Fruit fly (Drosophila melanogaster) whole organism, embryonic: ENCODE measurements around the gene mRpL35.
A peak's percentile ranks its signal among the peaks of the same experiment; 100 is the strongest.

ENCODE experiments used
- B-H2 ChIP-seq: fragments of 200-800 bp; sonication (Bioruptor generic); optimal IDR thresholded peaks from 2 replicates; lab custom pipeline; 2018; ENCODE audit warnings: missing biosample characterization, mild to moderate bottlenecking, missing genetic modification characterization
- BEAF-32 ChIP-seq: fragments of 200-800 bp; sonication (Bioruptor generic); optimal IDR thresholded peaks from 3 replicates; lab custom pipeline; 2017; ENCODE audit warnings: missing biosample characterization, missing genetic modification characterization, mild to moderate bottlenecking, moderate library complexity, missing genetic modification reagents
- Bgb ChIP-seq: fragments of 200-800 bp; sonication (Bioruptor generic); IDR thresholded peaks from 2 replicates; pipeline ENCODE4 v1.3.6; 2022; ENCODE audit warnings: missing biosample characterization, missing genetic modification characterization; ENCODE audit not compliant: partially characterized antibody
- CG10431 ChIP-seq: fragments of 200-800 bp; sonication (Bioruptor generic); optimal IDR thresholded peaks from 3 replicates; lab custom pipeline; 2018; ENCODE audit warnings: missing biosample characterization, mild to moderate bottlenecking, missing genetic modification characterization
- CG10654 ChIP-seq: fragments of 200-800 bp; sonication (Bioruptor generic); optimal IDR thresholded peaks from 2 replicates; lab custom pipeline; 2016; ENCODE audit warnings: missing biosample characterization, missing genetic modification characterization
- CG11398 ChIP-seq: fragments of 200-800 bp; sonication (Bioruptor generic); optimal IDR thresholded peaks from 2 replicates; lab custom pipeline; 2016; ENCODE audit warnings: missing biosample characterization, missing genetic modification characterization
- CG11696 ChIP-seq: fragments of 200-800 bp; sonication (Bioruptor generic); IDR thresholded peaks from 2 replicates; pipeline ENCODE4 v1.3.6; 2022; ENCODE audit warnings: missing biosample characterization, missing genetic modification characterization
- CG1233 ChIP-seq: fragments of 200-800 bp; sonication (Bioruptor generic); optimal IDR thresholded peaks from 4 replicates; lab custom pipeline; 2018; ENCODE audit warnings: missing biosample characterization, mild to moderate bottlenecking, missing genetic modification characterization
- CG12942 ChIP-seq: fragments of 200-800 bp; sonication (Bioruptor generic); optimal IDR thresholded peaks from 3 replicates; lab custom pipeline; 2016; ENCODE audit warnings: missing biosample characterization, missing genetic modification characterization
- CG13123 ChIP-seq: fragments of 200-800 bp; sonication (Bioruptor generic); optimal IDR thresholded peaks from 2 replicates; lab custom pipeline; 2016; ENCODE audit warnings: missing biosample characterization, missing genetic modification characterization
- CG14050 ChIP-seq: fragments of 200-800 bp; sonication (Bioruptor generic); IDR thresholded peaks from 3 replicates; pipeline ENCODE4 v1.3.6; 2022; ENCODE audit warnings: missing biosample characterization, missing genetic modification characterization
- CG14667 ChIP-seq: fragments of 200-800 bp; sonication (Bioruptor generic); IDR thresholded peaks from 2 replicates; pipeline ENCODE4 v1.3.6; 2022; ENCODE audit warnings: missing biosample characterization, missing genetic modification characterization
- CG1792 ChIP-seq: fragments of 200-800 bp; sonication (Bioruptor generic); optimal IDR thresholded peaks from 2 replicates; lab custom pipeline; 2016; ENCODE audit warnings: missing biosample characterization, missing genetic modification characterization
- CG18011 ChIP-seq: fragments of 200-800 bp; sonication (Bioruptor generic); optimal IDR thresholded peaks from 2 replicates; lab custom pipeline; 2017; ENCODE audit warnings: missing biosample characterization, missing genetic modification characterization, mild to moderate bottlenecking, moderate library complexity, missing genotype
- CG30020 ChIP-seq: fragments of 200-800 bp; optimal IDR thresholded peaks from 2 replicates; lab custom pipeline; 2019; ENCODE audit warnings: missing biosample characterization, mild to moderate bottlenecking, missing genetic modification characterization, moderate library complexity
- CG4282 ChIP-seq: fragments of 200-800 bp; sonication (Bioruptor generic); optimal IDR thresholded peaks from 2 replicates; lab custom pipeline; 2016; ENCODE audit warnings: missing biosample characterization, missing genetic modification characterization
- CG4617 ChIP-seq: fragments of 200-800 bp; sonication (Bioruptor generic); optimal IDR thresholded peaks from 3 replicates; lab custom pipeline; 2016; ENCODE audit warnings: missing biosample characterization, missing genetic modification characterization, borderline replicate concordance
- CG7271 ChIP-seq: fragments of 200-800 bp; sonication (Bioruptor generic); optimal IDR thresholded peaks from 2 replicates; lab custom pipeline; 2018; ENCODE audit warnings: missing biosample characterization, mild to moderate bottlenecking, missing genetic modification characterization, moderate library complexity
- CG7786 ChIP-seq: fragments of 200-800 bp; sonication (Bioruptor generic); optimal IDR thresholded peaks from 2 replicates; lab custom pipeline; 2016; ENCODE audit warnings: missing biosample characterization, missing genetic modification characterization
- CG7987 ChIP-seq: fragments of 200-800 bp; sonication (Bioruptor generic); optimal IDR thresholded peaks from 2 replicates; lab custom pipeline; 2018; ENCODE audit warnings: missing biosample characterization, mild to moderate bottlenecking, missing genetic modification characterization, moderate library complexity
- CG8388 ChIP-seq: fragments of 200-800 bp; sonication (Bioruptor generic); optimal IDR thresholded peaks from 2 replicates; lab custom pipeline; 2019; ENCODE audit warnings: missing biosample characterization, mild to moderate bottlenecking, missing genetic modification characterization, moderate library complexity
- CG8924 ChIP-seq: fragments of 200-800 bp; optimal IDR thresholded peaks from 3 replicates; lab custom pipeline; 2019; ENCODE audit warnings: missing biosample characterization, mild to moderate bottlenecking, missing genetic modification characterization, moderate library complexity
- CG9932 ChIP-seq: fragments of 200-800 bp; sonication (Bioruptor generic); IDR thresholded peaks from 2 replicates; pipeline ENCODE4 v1.3.6; 2022; ENCODE audit warnings: missing biosample characterization, missing genetic modification characterization
- Dip3 ChIP-seq: fragments of 200-800 bp; sonication (Bioruptor generic); optimal IDR thresholded peaks from 3 replicates; lab custom pipeline; 2016; ENCODE audit warnings: missing biosample characterization, missing genetic modification characterization
- NC2α ChIP-seq: fragments of 200-800 bp; sonication (Bioruptor generic); optimal IDR thresholded peaks from 2 replicates; lab custom pipeline; 2016; ENCODE audit warnings: missing biosample characterization, missing genetic modification characterization
- NFAT ChIP-seq: fragments of 200-800 bp; sonication (Bioruptor generic); IDR thresholded peaks from 2 replicates; pipeline ENCODE4 v1.3.6; 2022; ENCODE audit warnings: missing biosample characterization, missing genetic modification characterization
- Oli ChIP-seq: fragments of 200-800 bp; sonication (Bioruptor generic); optimal IDR thresholded peaks from 2 replicates; lab custom pipeline; 2018; ENCODE audit warnings: missing biosample characterization, mild to moderate bottlenecking, missing genetic modification characterization, moderate library complexity
- Rx ChIP-seq: fragments of 200-800 bp; sonication (Bioruptor generic); IDR thresholded peaks from 2 replicates; pipeline ENCODE4 v1.3.6; 2022; ENCODE audit warnings: missing biosample characterization, missing genetic modification characterization
- Sry-β ChIP-seq: fragments of 200-800 bp; sonication (Bioruptor generic); optimal IDR thresholded peaks from 2 replicates; lab custom pipeline; 2018; ENCODE audit warnings: missing biosample characterization, mild to moderate bottlenecking, missing genetic modification characterization, moderate library complexity
- ab ChIP-seq: fragments of 200-800 bp; sonication (Bioruptor generic); optimal IDR thresholded peaks from 2 replicates; lab custom pipeline; 2016; ENCODE audit warnings: missing biosample characterization, missing genetic modification characterization
- ap ChIP-seq: fragments of 200-800 bp; sonication (Bioruptor generic); IDR thresholded peaks from 2 replicates; pipeline ENCODE4 v1.3.6; 2022; ENCODE audit warnings: missing biosample characterization, missing genetic modification characterization
- az2 ChIP-seq: fragments of 200-800 bp; sonication (Bioruptor generic); optimal IDR thresholded peaks from 3 replicates; lab custom pipeline; 2016; ENCODE audit warnings: missing biosample characterization, missing genetic modification characterization
- bcd ChIP-seq: fragments of 200-800 bp; sonication (Bioruptor generic); optimal IDR thresholded peaks from 2 replicates; lab custom pipeline; 2017; ENCODE audit warnings: missing biosample characterization, mild to moderate bottlenecking, missing genetic modification characterization
- dm ChIP-seq: fragments of 200-800 bp; sonication (Bioruptor generic); optimal IDR thresholded peaks from 3 replicates; lab custom pipeline; 2016; ENCODE audit warnings: missing biosample characterization, missing genetic modification characterization
- esg ChIP-seq: fragments of 200-800 bp; sonication (Bioruptor generic); conservative IDR thresholded peaks from 2 replicates; pipeline ENCODE4 v1.3.6; 2022; ENCODE audit warnings: missing biosample characterization, missing genetic modification characterization
- exex ChIP-seq: fragments of 200-800 bp; sonication (Bioruptor generic); optimal IDR thresholded peaks from 4 replicates; lab custom pipeline; 2018; ENCODE audit warnings: missing biosample characterization, mild to moderate bottlenecking, missing genetic modification characterization, moderate library complexity
- grn ChIP-seq: fragments of 200-800 bp; sonication (Bioruptor generic); optimal IDR thresholded peaks from 3 replicates; lab custom pipeline; 2017; ENCODE audit warnings: missing biosample characterization, missing genetic modification characterization
- hb ChIP-seq: fragments of 200-800 bp; sonication (Bioruptor generic); IDR thresholded peaks from 3 replicates; pipeline ENCODE4 v1.3.6; 2022; ENCODE audit warnings: missing biosample characterization, missing genetic modification characterization; ENCODE audit not compliant: partially characterized antibody
- insv ChIP-seq, 2 experiments: fragments of 200-800 bp; sonication (Bioruptor generic); optimal IDR thresholded peaks; 3 replicates each; lab custom pipeline; 2016 to 2018; ENCODE audit warnings: missing biosample characterization in 2 of 2, missing genetic modification characterization in 2 of 2
- jing ChIP-seq: fragments of 200-800 bp; sonication (Bioruptor generic); optimal IDR thresholded peaks from 2 replicates; lab custom pipeline; 2018; ENCODE audit warnings: missing biosample characterization, mild to moderate bottlenecking, missing genetic modification characterization
- knrl ChIP-seq: fragments of 200-800 bp; sonication (Bioruptor generic); IDR thresholded peaks from 3 replicates; pipeline ENCODE4 v1.3.6; 2022; ENCODE audit warnings: missing biosample characterization, missing genetic modification characterization; ENCODE audit not compliant: partially characterized antibody
- p53 ChIP-seq: fragments of 200-800 bp; sonication (Bioruptor generic); optimal IDR thresholded peaks from 2 replicates; lab custom pipeline; 2016; ENCODE audit warnings: missing biosample characterization, missing genetic modification characterization
- pita ChIP-seq: fragments of 200-800 bp; sonication (Bioruptor generic); optimal IDR thresholded peaks from 2 replicates; lab custom pipeline; 2017; ENCODE audit warnings: missing biosample characterization, mild to moderate bottlenecking, missing genetic modification characterization
- run ChIP-seq: fragments of 200-800 bp; sonication (Bioruptor generic); optimal IDR thresholded peaks from 3 replicates; lab custom pipeline; 2018; ENCODE audit warnings: missing biosample characterization, mild to moderate bottlenecking, missing genetic modification characterization
- sens ChIP-seq: fragments of 200-800 bp; sonication (Bioruptor generic); peaks from one replicate; lab custom pipeline; 2016; ENCODE audit warnings: missing biosample characterization, missing genetic modification characterization
- seq ChIP-seq: fragments of 200-800 bp; sonication (Bioruptor generic); IDR thresholded peaks from 2 replicates; pipeline ENCODE4 v1.3.6; 2022; ENCODE audit warnings: missing biosample characterization, missing genetic modification characterization
- slbo ChIP-seq: fragments of 200-800 bp; sonication (Bioruptor generic); IDR thresholded peaks from 2 replicates; pipeline ENCODE4 v1.3.6; 2022; ENCODE audit warnings: missing biosample characterization, missing genetic modification characterization
- sr ChIP-seq: fragments of 200-800 bp; sonication (Bioruptor generic); IDR thresholded peaks from 3 replicates; pipeline ENCODE4 v1.3.6; 2022; ENCODE audit warnings: missing biosample characterization, missing genetic modification characterization
- tio ChIP-seq: fragments of 200-800 bp; sonication (Bioruptor generic); optimal IDR thresholded peaks from 2 replicates; lab custom pipeline; 2017; ENCODE audit warnings: missing biosample characterization, missing genetic modification characterization, inconsistent platforms
- ttk ChIP-seq: fragments of 200-800 bp; sonication (Bioruptor generic); IDR thresholded peaks from 2 replicates; pipeline ENCODE4 v2.1.2; 2022; ENCODE audit warnings: missing biosample characterization, missing genetic modification characterization
- vfl ChIP-seq: fragments of 200-800 bp; sonication (Bioruptor generic); optimal IDR thresholded peaks from 2 replicates; lab custom pipeline; 2016; ENCODE audit warnings: missing biosample characterization, missing genetic modification characterization

The mRpL35 gene

DNA sequence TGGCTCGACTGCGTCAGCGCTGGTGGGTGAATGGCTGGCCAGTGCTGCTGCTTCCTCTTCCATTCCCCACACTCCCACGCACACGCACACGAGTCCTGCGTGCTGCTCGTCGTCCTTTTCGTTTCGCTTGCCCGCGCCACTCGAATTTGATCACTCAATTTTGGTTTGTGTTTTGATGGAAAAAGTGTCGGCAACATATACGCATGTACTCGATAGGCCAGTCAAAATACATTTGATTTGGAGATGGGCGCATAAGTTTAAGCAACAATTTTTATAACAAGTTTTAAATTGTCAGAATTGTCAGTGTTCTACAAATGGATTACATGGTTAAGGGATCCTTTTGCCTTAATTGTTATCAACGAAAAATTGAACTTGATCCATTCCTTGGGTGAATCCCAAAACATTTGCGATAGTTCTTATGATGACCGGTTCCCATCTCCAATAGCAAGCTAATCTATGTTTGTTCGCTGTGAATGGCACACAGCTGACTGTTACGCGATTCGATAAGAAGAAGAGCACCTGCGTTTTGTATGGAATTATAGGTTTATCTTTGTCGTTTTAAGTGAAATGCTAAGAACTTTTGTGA lies at the start of gene mRpL35, which contains the start of gene Mitofilin (continued):
- TF ChIP-seq CG10654 (GFP tag; lab: Kevin White, UChicago): peak; percentile 12
- no peak for TF ChIP-seq exex (tag; lab: Kevin White, UChicago)
- TF ChIP-seq CG10431 (GFP tag; lab: Kevin White, UChicago): no peak
- TF ChIP-seq CG12942 (GFP tag; lab: Kevin White, UChicago): peak; percentile 4
- peak; percentile 46; the same call in 1 of the 2 replicates for TF ChIP-seq NFAT (GFP tag; lab: Robert Waterston, UW)
- TF ChIP-seq dm (GFP tag; lab: Kevin White, UChicago): peak; percentile 50
- TF ChIP-seq CG8388: no peak
- TF ChIP-seq jing (GFP tag; lab: Kevin White, UChicago): no peak
- no peak for TF ChIP-seq CG7987 (GFP tag; lab: Kevin White, UChicago)
- TF ChIP-seq ab (GFP tag; lab: Kevin White, UChicago): no peak
- peak; percentile 38 for TF ChIP-seq p53
- TF ChIP-seq NC2α (GFP tag; lab: Kevin White, UChicago): no peak
- TF ChIP-seq CG14667 (GFP tag; lab: Robert Waterston, UW): no peak
- peak; percentile 17 for TF ChIP-seq CG30020 (tag; lab: Kevin White, UChicago)
- no peak for TF ChIP-seq CG11398
- TF ChIP-seq tio (GFP tag; lab: Kevin White, UChicago): no peak
- peak; percentile 89 for TF ChIP-seq BEAF-32 (GFP tag; lab: Kevin White, UChicago)
- TF ChIP-seq sens (GFP tag; lab: Kevin White, UChicago): peak; percentile 87
- peak; percentile 48 for TF ChIP-seq grn (GFP tag; lab: Kevin White, UChicago)
- peak; percentile 69 for TF ChIP-seq bcd
- peak; percentile 19 for TF ChIP-seq vfl (GFP tag; lab: Kevin White, UChicago)
- peak; percentile 24 for TF ChIP-seq CG1233 (GFP tag; lab: Kevin White, UChicago)
- peak; percentile 34 for TF ChIP-seq az2
- peak; percentile 36 for TF ChIP-seq CG8924 (tag; lab: Kevin White, UChicago)
- peak; percentile 36 for TF ChIP-seq B-H2 (GFP tag; lab: Kevin White, UChicago)
- TF ChIP-seq hb (GFP tag; lab: Robert Waterston, UW): no peak
- no peak for TF ChIP-seq pita (GFP tag; lab: Kevin White, UChicago)
- no peak for TF ChIP-seq ap (GFP tag; lab: Robert Waterston, UW)
- TF ChIP-seq knrl (GFP tag; lab: Robert Waterston, UW): peak; percentile 66; the same call in 2 of the 3 replicates
- peak; percentile 34; the same call in 1 of the 3 replicates for TF ChIP-seq sr (GFP tag; lab: Robert Waterston, UW)
- peak; percentile 57 for TF ChIP-seq CG7786
- TF ChIP-seq seq: no peak
- TF ChIP-seq Sry-β (GFP tag; lab: Kevin White, UChicago): peak; percentile 49
- peak; percentile 61 for TF ChIP-seq CG9932
- TF ChIP-seq CG4617 (GFP tag; lab: Kevin White, UChicago): no peak
- TF ChIP-seq insv (GFP tag; optimal IDR thresholded peaks at IDR 0.05; lab: Kevin White, UChicago): peak in 1 of 2 experiments; percentile 25
- TF ChIP-seq Bgb: peak; percentile 54
- TF ChIP-seq Dip3: peak; percentile 62
- TF ChIP-seq ttk (GFP tag; lab: Robert Waterston, UW): no peak
- peak; percentile 64 for TF ChIP-seq CG18011 (GFP tag; lab: Kevin White, UChicago)
- TF ChIP-seq run (tag; lab: Kevin White, UChicago): no peak
- 0 out of 2 replicates have a peak, but pooled peaks have one; percentile 21 for TF ChIP-seq esg (GFP tag; lab: Robert Waterston, UW)
- TF ChIP-seq CG4282 (GFP tag; lab: Kevin White, UChicago): no peak
- no peak for TF ChIP-seq CG11696 (GFP tag; lab: Robert Waterston, UW)
- peak; percentile 1 for TF ChIP-seq CG13123 (GFP tag; lab: Kevin White, UChicago)
- peak; percentile 54 for TF ChIP-seq slbo
- no peak for TF ChIP-seq Rx (GFP tag; lab: Robert Waterston, UW)
- TF ChIP-seq CG7271 (tag; lab: Kevin White, UChicago): no peak
- peak; percentile 39 for TF ChIP-seq CG1792
- no peak for TF ChIP-seq CG14050 (GFP tag; lab: Robert Waterston, UW)
- TF ChIP-seq Oli (tag; lab: Kevin White, UChicago): peak; percentile 10
